Worm (Caenorhabditis elegans): ENCODE results near the gene dyf-11.

ce11 chrX:810694-811093 lies 47.1 kb downstream of the dyf-11 start, which contains the start of gene F25E2.2:
- TF ChIP-seq unc-39 (tag; optimal IDR thresholded peaks at IDR 0.05), result no peak
- no peak for TF ChIP-seq nhr-76 (tag; optimal IDR thresholded peaks at IDR 0.05)
- no peak for TF ChIP-seq elt-1 (tag; optimal IDR thresholded peaks at IDR 0.05; ENCODE audit: borderline replicate concordance, insufficient read depth)
- TF ChIP-seq nhr-2 (tag; optimal IDR thresholded peaks at IDR 0.05), result no peak
- no peak for TF ChIP-seq lsy-2 (tag; optimal IDR thresholded peaks at IDR 0.05)
- TF ChIP-seq unc-62 (GFP tag; optimal IDR thresholded peaks at IDR 0.05), result no peak
- no peak for TF ChIP-seq ztf-11 (tag; optimal IDR thresholded peaks at IDR 0.05)
- TF ChIP-seq nhr-28 (tag; optimal IDR thresholded peaks at IDR 0.05), result no peak
